Fruit fly (Drosophila melanogaster) whole organism, wandering third instar larva: ENCODE data around the gene CG43182.
A peak's percentile ranks its signal among the peaks of the same experiment; 100 is the strongest.

Experiments used
- CG32264 ChIP-seq: fragments of 200-800 bp; sonication (Bioruptor generic); optimal IDR thresholded peaks from 2 replicates; lab custom pipeline; 2016; ENCODE audit warnings: missing biosample characterization, missing genetic modification characterization
- CG9705 ChIP-seq: fragments of 200-800 bp; sonication (Bioruptor generic); optimal IDR thresholded peaks from 2 replicates; lab custom pipeline; 2018; ENCODE audit warnings: missing biosample characterization, mild to moderate bottlenecking, missing genetic modification characterization
- CrebA ChIP-seq: fragments of 200-800 bp; sonication (Bioruptor generic); optimal IDR thresholded peaks from 2 replicates; lab custom pipeline; 2016; ENCODE audit warnings: missing biosample characterization, mild to moderate bottlenecking, missing genetic modification characterization, borderline replicate concordance
- Dfd ChIP-seq: fragments of >200 bp; optimal IDR thresholded peaks from 2 replicates; lab custom pipeline; 2017; ENCODE audit warnings: missing biosample characterization, missing genetic modification characterization
- Dif ChIP-seq: fragments of 200-275, 200-300 bp; sonication (Bioruptor generic); optimal IDR thresholded peaks from 2 replicates; lab custom pipeline; 2018; ENCODE audit warnings: missing biosample characterization, missing genetic modification characterization; ENCODE audit not compliant: partially characterized antibody
- GATAd ChIP-seq: sonication (Bioruptor generic); optimal IDR thresholded peaks from 2 replicates; lab custom pipeline; 2016; ENCODE audit warnings: missing biosample characterization, missing genetic modification characterization
- HLH106 ChIP-seq: fragments of 200-800 bp; optimal IDR thresholded peaks from 3 replicates; lab custom pipeline; 2019; ENCODE audit warnings: missing biosample characterization, mild to moderate bottlenecking, missing genetic modification characterization, moderate library complexity
- Hnf4 ChIP-seq: fragments of 200-800 bp; sonication (Bioruptor generic); optimal IDR thresholded peaks from 2 replicates; lab custom pipeline; 2016; ENCODE audit warnings: missing biosample characterization, mild to moderate bottlenecking, missing genetic modification characterization
- Hr83 ChIP-seq: fragments of 200-300 bp; sonication (Bioruptor generic); optimal IDR thresholded peaks from 2 replicates; lab custom pipeline; 2016; ENCODE audit warnings: missing biosample characterization, mild to moderate bottlenecking, missing genetic modification characterization, moderate library complexity; ENCODE audit not compliant: poor library complexity, severe bottlenecking
- Jra ChIP-seq: sonication (Bioruptor generic); optimal IDR thresholded peaks from 2 replicates; lab custom pipeline; 2016; ENCODE audit warnings: missing biosample characterization, missing genetic modification characterization
- Mio ChIP-seq: sonication (Bioruptor generic); optimal IDR thresholded peaks from 2 replicates; lab custom pipeline; 2016; ENCODE audit warnings: missing biosample characterization, missing genetic modification characterization
- Myc ChIP-seq: fragments of >200 bp; optimal IDR thresholded peaks from 2 replicates; lab custom pipeline; 2017
- N ChIP-seq: fragments of >200 bp; optimal IDR thresholded peaks from 2 replicates; lab custom pipeline; 2018; ENCODE audit warnings: missing biosample characterization, missing external identifiers, missing genetic modification characterization
- OdsH ChIP-seq: fragments of 200-800 bp; sonication (Bioruptor generic); optimal IDR thresholded peaks from 2 replicates; lab custom pipeline; 2016; ENCODE audit warnings: missing biosample characterization, mild to moderate bottlenecking, missing genetic modification characterization
- Rel ChIP-seq, 2 experiments: fragments of 200-800 bp; sonication (Bioruptor generic) in 1 of 2; optimal IDR thresholded peaks; 2 replicates in 1 of 2; 3 replicates in 1 of 2; lab custom pipeline; 2016 to 2019; ENCODE audit warnings: mild to moderate bottlenecking in 2 of 2, missing biosample characterization in 2 of 2, missing genetic modification characterization in 2 of 2, moderate library complexity in 1 of 2
- Sp1 ChIP-seq: fragments of 200-800 bp; sonication (Bioruptor generic); optimal IDR thresholded peaks from 3 replicates; lab custom pipeline; 2019; ENCODE audit warnings: missing biosample characterization, mild to moderate bottlenecking, missing genetic modification characterization, moderate library complexity
- Vsx2 ChIP-seq: fragments of 200-300, 225-300 bp; sonication (Bioruptor generic); optimal IDR thresholded peaks from 2 replicates; lab custom pipeline; 2018; ENCODE audit warnings: missing biosample characterization, missing genetic modification characterization; ENCODE audit not compliant: partially characterized antibody
- br ChIP-seq: fragments of 200-800 bp; sonication (Bioruptor generic); optimal IDR thresholded peaks from 2 replicates; lab custom pipeline; 2016; ENCODE audit warnings: missing biosample characterization, missing genetic modification characterization
- brk ChIP-seq: fragments of 200-800 bp; sonication (Bioruptor generic); optimal IDR thresholded peaks from 2 replicates; lab custom pipeline; 2016; ENCODE audit warnings: missing biosample characterization, mild to moderate bottlenecking, missing genetic modification characterization
- dl ChIP-seq, 2 experiments: fragments of 175-275, 200-275 bp in 1 of 2; fragments of 200-275 bp in 1 of 2; sonication (Bioruptor generic); optimal IDR thresholded peaks; lab custom pipeline; 2018; ENCODE audit warnings: mild to moderate bottlenecking in 2 of 2, missing biosample characterization in 2 of 2, missing genetic modification characterization in 2 of 2, moderate library complexity in 2 of 2; ENCODE audit not compliant: partially characterized antibody in 2 of 2, insufficient read depth in 1 of 2
- dmrt93B ChIP-seq: fragments of 200-800 bp; sonication (Bioruptor generic); optimal IDR thresholded peaks from 2 replicates; lab custom pipeline; 2018; ENCODE audit warnings: missing biosample characterization, mild to moderate bottlenecking, missing genetic modification characterization
- dsf ChIP-seq: sonication (Bioruptor generic); optimal IDR thresholded peaks from 2 replicates; lab custom pipeline; 2016; ENCODE audit warnings: missing biosample characterization, missing genetic modification characterization, borderline replicate concordance
- ey ChIP-seq: fragments of 200-800 bp; sonication (Bioruptor generic); optimal IDR thresholded peaks from 2 replicates; lab custom pipeline; 2016; ENCODE audit warnings: missing biosample characterization, missing genetic modification characterization
- foxo ChIP-seq, 2 experiments: fragments of 200-800 bp; sonication (Bioruptor generic); optimal IDR thresholded peaks; 2 replicates in 1 of 2; 3 replicates in 1 of 2; lab custom pipeline; 2016 to 2017; ENCODE audit warnings: missing biosample characterization in 2 of 2, missing genetic modification characterization in 2 of 2
- fru ChIP-seq: fragments of 200-800 bp; sonication (Bioruptor generic); optimal IDR thresholded peaks from 3 replicates; lab custom pipeline; 2016; ENCODE audit warnings: missing biosample characterization, mild to moderate bottlenecking, missing genetic modification characterization
- h ChIP-seq: fragments of 200-800 bp; sonication (Bioruptor generic); optimal IDR thresholded peaks from 3 replicates; lab custom pipeline; 2016; ENCODE audit warnings: missing biosample characterization, mild to moderate bottlenecking, missing genetic modification characterization
- jim ChIP-seq: fragments of 175-275, 200-325 bp; sonication (Bioruptor generic); optimal IDR thresholded peaks from 2 replicates; lab custom pipeline; 2016; ENCODE audit warnings: missing biosample characterization, mild to moderate bottlenecking, missing genetic modification characterization
- psq ChIP-seq: fragments of 200-800 bp; sonication (Bioruptor generic); optimal IDR thresholded peaks from 3 replicates; lab custom pipeline; 2017; ENCODE audit warnings: missing biosample characterization, mild to moderate bottlenecking, missing genetic modification characterization, moderate library complexity
- rgr ChIP-seq: fragments of 200-800 bp; sonication (Bioruptor generic); optimal IDR thresholded peaks from 3 replicates; lab custom pipeline; 2016; ENCODE audit warnings: missing biosample characterization, mild to moderate bottlenecking, missing genetic modification characterization
- sage ChIP-seq: fragments of 200-800 bp; sonication (Bioruptor generic); optimal IDR thresholded peaks from 2 replicates; lab custom pipeline; 2016; ENCODE audit warnings: missing biosample characterization, mild to moderate bottlenecking, missing genetic modification characterization
- sv ChIP-seq: fragments of 200-800 bp; sonication (Bioruptor generic); optimal IDR thresholded peaks from 3 replicates; lab custom pipeline; 2016; ENCODE audit warnings: missing biosample characterization, missing genetic modification characterization
- tai ChIP-seq: sonication (Bioruptor generic); optimal IDR thresholded peaks from 2 replicates; lab custom pipeline; 2016; ENCODE audit warnings: missing biosample characterization, missing genetic modification characterization
- usp ChIP-seq: fragments of >200 bp; optimal IDR thresholded peaks from 2 replicates; lab custom pipeline; 2017; ENCODE audit warnings: missing biosample characterization, missing genetic modification characterization
- woc ChIP-seq: sonication (Bioruptor generic); optimal IDR thresholded peaks from 2 replicates; lab custom pipeline; 2016; ENCODE audit warnings: missing biosample characterization, mild to moderate bottlenecking, missing genetic modification characterization

CG43182 gene

dm6 chrX:333942-334341 lies 18.9 kb upstream of the CG43182 start:
- TF ChIP-seq Jra (GFP tag; lab: Kevin White, UChicago) (no peak), br (GFP tag; lab: Kevin White, UChicago) (no peak)

dm6 chrX:334624-335292 lies 18.1 kb upstream of the CG43182 start:
- no peak for TF ChIP-seq rgr (GFP tag; lab: Kevin White, UChicago)
- TF ChIP-seq ey (GFP tag; lab: Kevin White, UChicago) = no peak
- no peak for TF ChIP-seq CrebA (GFP tag; lab: Kevin White, UChicago)
- TF ChIP-seq dmrt93B (GFP tag; lab: Kevin White, UChicago) = no peak
- no peak for TF ChIP-seq usp (GFP tag; lab: Kevin White, UChicago)
- TF ChIP-seq GATAd = no peak
- peak in 1 of 2 experiments; percentile 10 for TF ChIP-seq foxo (GFP tag; optimal IDR thresholded peaks at IDR 0.05; lab: Kevin White, UChicago)
- TF ChIP-seq woc (GFP tag; lab: Kevin White, UChicago) = no peak
- no peak for TF ChIP-seq Myc (lab: Kevin White, UChicago)
- TF ChIP-seq fru (GFP tag; lab: Kevin White, UChicago) = peak; percentile 10
- no peak for TF ChIP-seq br (GFP tag; lab: Kevin White, UChicago)
- no peak for TF ChIP-seq Jra (GFP tag; lab: Kevin White, UChicago)
- no peak for TF ChIP-seq Hnf4
- TF ChIP-seq Dif (GFP tag; lab: Kevin White, UChicago) = peak; percentile 20
- TF ChIP-seq Hr83 (GFP tag; lab: Kevin White, UChicago) = no peak
- TF ChIP-seq dl (GFP tag; optimal IDR thresholded peaks at IDR 0.05; lab: Kevin White, UChicago; ENCODE audit: insufficient read depth in 1 of 2, partially characterized antibody in 2 of 2) = peak; percentile 26 to 50
- TF ChIP-seq h = peak; percentile 7
- TF ChIP-seq Mio (GFP tag; lab: Kevin White, UChicago) = no peak
- TF ChIP-seq Vsx2 (GFP tag; lab: Kevin White, UChicago) = peak; percentile 59

DNA sequence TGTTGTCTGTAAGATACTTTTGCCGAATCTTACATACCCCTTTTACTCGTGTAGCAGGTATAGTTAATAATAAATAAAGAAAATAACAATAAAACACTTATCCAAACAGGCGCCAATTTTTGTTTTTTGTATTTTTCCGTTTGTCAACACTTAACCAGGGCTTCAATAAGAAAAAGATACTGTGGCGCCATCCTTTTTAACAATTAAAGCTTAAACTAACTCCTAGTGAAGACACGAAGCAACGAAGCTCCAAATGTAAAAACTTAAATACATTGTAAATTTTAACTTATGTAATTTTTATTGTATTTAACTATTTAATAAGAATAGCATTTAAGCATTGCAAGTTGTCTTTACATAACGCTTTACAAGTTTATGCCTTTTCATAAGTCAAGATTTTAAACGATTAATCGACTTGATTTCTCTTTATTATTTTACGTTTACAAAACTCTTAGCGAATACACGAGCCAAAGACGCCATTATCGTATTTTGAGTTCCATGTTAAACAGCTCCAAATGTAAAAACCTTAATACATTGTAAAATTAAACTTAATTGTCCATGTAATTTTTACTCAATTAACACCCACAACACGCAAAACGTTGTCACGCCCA lies 16.1 kb upstream of the CG43182 start:
- TF ChIP-seq N (no peak), tai (GFP tag; lab: Kevin White, UChicago) (no peak), sage (GFP tag; lab: Kevin White, UChicago) (no peak), brk (GFP tag; lab: Kevin White, UChicago) (no peak), ey (GFP tag; lab: Kevin White, UChicago) (no peak), Hr83 (GFP tag; lab: Kevin White, UChicago) (peak; percentile 4), foxo (GFP tag; optimal IDR thresholded peaks at IDR 0.05; lab: Kevin White, UChicago) (peak in 1 of 2 experiments; percentile 16), Hnf4 (peak; percentile 41), OdsH (GFP tag; lab: Kevin White, UChicago) (no peak), Mio (GFP tag; lab: Kevin White, UChicago) (no peak)

- TF ChIP-seq h (no peak), Sp1 (GFP tag; lab: Kevin White, UChicago) (peak; percentile 27), Myc (lab: Kevin White, UChicago) (no peak), N (no peak), rgr (GFP tag; lab: Kevin White, UChicago) (no peak), CrebA (GFP tag; lab: Kevin White, UChicago) (no peak), foxo (GFP tag; optimal IDR thresholded peaks at IDR 0.05; lab: Kevin White, UChicago) (peak in 1 of 2 experiments; percentile 14), HLH106 (tag; lab: Kevin White, UChicago) (peak; percentile 31)
Observed at dm6 chrX:338123-338527, 14.7 kb upstream of the CG43182 start.

DNA sequence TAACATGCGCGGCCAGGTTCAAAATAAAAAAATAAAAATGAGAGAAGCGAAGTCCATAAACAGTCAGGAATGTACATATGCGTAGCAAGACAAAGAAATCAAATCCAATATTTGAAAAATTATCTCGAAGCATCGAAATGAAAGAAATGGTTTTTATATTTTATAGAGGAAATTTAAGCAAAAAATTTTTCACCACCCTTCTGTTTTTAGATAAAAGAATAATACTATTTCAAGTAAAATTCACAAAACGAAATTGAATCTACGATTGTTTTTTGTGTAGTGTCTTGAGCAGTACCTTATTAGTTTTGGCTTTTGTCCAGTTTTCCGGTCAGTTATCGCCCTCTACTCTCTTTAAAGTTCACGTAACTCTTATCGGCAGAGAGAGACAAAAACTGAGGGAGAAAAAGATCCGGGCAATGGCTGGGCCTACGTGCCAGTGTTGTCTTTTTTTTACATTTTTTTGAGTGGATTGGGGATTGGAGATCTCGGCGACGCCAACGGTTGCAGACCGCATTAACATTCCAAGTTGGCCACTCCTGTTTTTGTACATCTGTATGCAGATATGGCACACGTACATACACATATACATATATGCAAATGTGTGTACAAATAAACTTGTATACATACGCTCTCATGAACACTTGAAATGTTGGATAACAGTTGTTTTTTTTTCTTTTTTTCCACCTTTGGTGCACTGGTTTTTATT lies 12.8 kb upstream of the CG43182 start:
- TF ChIP-seq OdsH (GFP tag; lab: Kevin White, UChicago) (peak; percentile 8), jim (GFP tag; lab: Kevin White, UChicago) (no peak), foxo (GFP tag; optimal IDR thresholded peaks at IDR 0.05; lab: Kevin White, UChicago) (peak in 1 of 2 experiments; percentile 20), sv (GFP tag; lab: Kevin White, UChicago) (no peak), Sp1 (GFP tag; lab: Kevin White, UChicago) (peak; percentile 8), CG32264 (GFP tag; lab: Kevin White, UChicago) (no peak), dsf (GFP tag; lab: Kevin White, UChicago) (no peak), brk (GFP tag; lab: Kevin White, UChicago) (no peak), dl (GFP tag; optimal IDR thresholded peaks at IDR 0.05; lab: Kevin White, UChicago; ENCODE audit: insufficient read depth in 1 of 2, partially characterized antibody in 2 of 2) (no peak), Dfd (no peak), rgr (GFP tag; lab: Kevin White, UChicago) (no peak), Vsx2 (GFP tag; lab: Kevin White, UChicago) (no peak), psq (GFP tag; lab: Kevin White, UChicago) (peak; percentile 4), woc (GFP tag; lab: Kevin White, UChicago) (no peak), Jra (GFP tag; lab: Kevin White, UChicago) (no peak), GATAd (no peak), CG9705 (GFP tag; lab: Kevin White, UChicago) (no peak), Rel (GFP tag; optimal IDR thresholded peaks at IDR 0.05; lab: Kevin White, UChicago) (no peak), Rel (tag; optimal IDR thresholded peaks at IDR 0.05; lab: Kevin White, UChicago) (no peak), Myc (lab: Kevin White, UChicago) (no peak), sage (GFP tag; lab: Kevin White, UChicago) (no peak), Hnf4 (no peak), tai (GFP tag; lab: Kevin White, UChicago) (no peak)
